Worm (Caenorhabditis elegans): ENCODE measurements around the gene tbx-40.
A peak's percentile ranks its signal among the peaks of the same experiment; 100 is the strongest.
"Not testable (repeated sequence)": the region's sequence is repeated elsewhere in the genome, so short reads cannot be mapped to it uniquely, and the experiment has no call there.

Gene tbx-40

ce11 chrIV:15321279-15321678, 6.7 kb downstream of the tbx-40 start, which contains the start of gene Y73F8A.15:
Gene Y73F8A.15, plus strand, starts transcription at chrIV:15321579.
- TF ChIP-seq ceh-91 (GFP tag; IDR thresholded peaks at IDR 0.05) (no peak), ztf-28 (GFP tag; IDR thresholded peaks at IDR 0.05) (no peak), ceh-100 (GFP tag; IDR thresholded peaks at IDR 0.05) (no peak), cebp-2 (GFP tag; IDR thresholded peaks at IDR 0.05) (no peak), rec-8 (tag; optimal IDR thresholded peaks at IDR 0.05) (no peak), madf-3 (GFP tag; IDR thresholded peaks at IDR 0.05) (no peak), chd-7 (tag; optimal IDR thresholded peaks at IDR 0.05) (no peak), F49E8.2 (tag; optimal IDR thresholded peaks at IDR 0.05; ENCODE audit: insufficient read depth) (no peak), lin-26 (GFP tag; IDR thresholded peaks at IDR 0.05) (no peak), lin-40 (tag; optimal IDR thresholded peaks at IDR 0.05) (no peak), repo-1 (tag; optimal IDR thresholded peaks at IDR 0.05) (no peak), attf-6 (GFP tag; IDR thresholded peaks at IDR 0.05) (no peak), cebp-1 (GFP tag; IDR thresholded peaks at IDR 0.05) (no peak), cebp-1 (tag; optimal IDR thresholded peaks at IDR 0.05) (no peak), ceh-58 (GFP tag; IDR thresholded peaks at IDR 0.05) (no peak), Y95B8A.8 (GFP tag; IDR thresholded peaks at IDR 0.05) (no peak)

DNA sequence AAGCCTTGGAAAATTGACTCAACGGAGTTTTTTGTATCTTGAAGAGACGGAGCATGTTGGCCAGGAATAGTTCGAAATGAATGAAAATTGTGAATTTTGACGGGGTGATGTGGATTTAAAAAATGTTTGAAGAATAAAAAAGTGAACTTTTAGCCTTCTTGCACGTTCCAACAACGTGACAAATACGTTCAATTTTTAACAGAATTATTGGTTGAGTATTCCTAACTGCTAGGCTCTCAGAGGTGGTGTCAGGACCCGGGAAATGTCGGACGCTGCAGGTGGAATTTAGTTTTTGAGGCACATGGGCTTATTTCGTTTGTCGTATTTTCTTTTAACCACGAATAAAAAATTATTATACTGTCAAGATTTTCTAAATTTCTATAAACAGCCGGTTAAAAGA, 9.0 kb downstream of the tbx-40 start, which contains the start of gene Y73F8A.14:
Gene Y73F8A.14, minus strand, starts transcription at position 101 of the 400 bp plus-strand sequence.
- TF ChIP-seq bed-1 (GFP tag; IDR thresholded peaks at IDR 0.05); bed-2 (GFP tag; IDR thresholded peaks at IDR 0.05); ceh-27 (GFP tag; optimal IDR thresholded peaks at IDR 0.05): not testable (repeated sequence)

DNA sequence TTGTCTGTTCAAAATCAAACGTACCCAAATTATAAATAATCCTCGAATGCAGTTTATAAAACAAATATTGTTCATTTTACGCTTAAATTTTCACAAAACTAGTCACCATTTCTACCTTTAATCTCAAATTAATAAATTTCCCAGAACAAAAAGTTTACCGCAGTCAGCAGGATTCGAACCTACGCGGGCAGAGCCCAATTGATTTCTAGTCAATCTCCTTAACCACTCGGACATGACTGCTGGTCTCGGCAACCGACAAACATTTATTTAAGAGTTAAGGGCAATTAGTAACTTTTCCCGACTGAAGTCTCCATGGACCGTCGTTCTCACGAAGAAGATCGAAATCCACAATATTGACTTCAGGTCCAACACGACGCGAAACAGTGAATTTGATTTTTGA, 9.7 kb downstream of the tbx-40 start:
- TF ChIP-seq tbp1 (GFP tag; optimal IDR thresholded peaks at IDR 0.05) (peak; percentile 86), pbrm-1 (GFP tag; IDR thresholded peaks at IDR 0.05) (0 out of 2 replicates have a peak, but pooled peaks have one; percentile 47), snpc-4 (tag; optimal IDR thresholded peaks at IDR 0.05) (peak in 3 of 4 experiments; percentile 33 to 95 (median 91)), B0261.1 (tag; optimal IDR thresholded peaks at IDR 0.05) (peak; percentile 62), B0019.2 (GFP tag; conservative IDR thresholded peaks at IDR 0.05) (0 out of 2 replicates have a peak, but pooled peaks have one; percentile 3), D2030.7 (GFP tag; IDR thresholded peaks at IDR 0.05) (peak; percentile 58), attf-6 (GFP tag; IDR thresholded peaks at IDR 0.05) (peak; percentile 98), ceh-100 (GFP tag; IDR thresholded peaks at IDR 0.05) (0 out of 2 replicates have a peak, but pooled peaks have one; percentile 17), rpc-1 (optimal IDR thresholded peaks at IDR 0.05) (peak; percentile 43), rpc-1 (tag; optimal IDR thresholded peaks at IDR 0.05) (peak; percentile 64), hmg-1.2 (GFP tag; IDR thresholded peaks at IDR 0.05) (peak; percentile 54; the same call in 1 of the 2 replicates), lin-26 (GFP tag; IDR thresholded peaks at IDR 0.05) (peak; percentile 77), Y56A3A.18 (GFP tag; IDR thresholded peaks at IDR 0.05) (peak; percentile 64; the same call in 1 of the 2 replicates)
- not testable (repeated sequence) for TF ChIP-seq snpc-4 (GFP tag; optimal IDR thresholded peaks at IDR 0.05)

- no peak for TF ChIP-seq tbx-9 (tag; optimal IDR thresholded peaks at IDR 0.05; ENCODE audit: borderline replicate concordance)
- no peak for TF ChIP-seq attf-6 (GFP tag; IDR thresholded peaks at IDR 0.05)
- TF ChIP-seq snpc-4 (GFP tag; optimal IDR thresholded peaks at IDR 0.05): no peak
- peak in 2 of 4 experiments; percentile 12 to 30 for TF ChIP-seq snpc-4 (tag; optimal IDR thresholded peaks at IDR 0.05)
These were observed 12.5 kb downstream of the tbx-40 start for ce11 chrIV:15315502-15315901.

- 0 out of 2 replicates have a peak, but pooled peaks have one; percentile 45 for TF ChIP-seq attf-6 (GFP tag; IDR thresholded peaks at IDR 0.05)
- no peak for TF ChIP-seq snpc-4 (GFP tag; optimal IDR thresholded peaks at IDR 0.05)
- TF ChIP-seq snpc-4 (tag; optimal IDR thresholded peaks at IDR 0.05): peak in 2 of 4 experiments; percentile 45 to 60
- TF ChIP-seq hlh-26 (GFP tag; conservative IDR thresholded peaks at IDR 0.05): no peak
- TF ChIP-seq mes-4 (tag; optimal IDR thresholded peaks at IDR 0.05): no peak
- no peak for TF ChIP-seq T07F8.4 (tag; optimal IDR thresholded peaks at IDR 0.05)
- TF ChIP-seq hmg-1.2 (GFP tag; IDR thresholded peaks at IDR 0.05): peak; percentile 66; the same call in 1 of the 2 replicates
These were observed 16.0 kb downstream of the tbx-40 start, which contains the start of gene Y73F8A.13 for ce11 chrIV:15312008-15312407. Gene Y73F8A.13, plus strand, starts transcription at chrIV:15312247.
